Worm (Caenorhabditis elegans) whole organism, late embryonic: ENCODE results near the gene alh-8.

ENCODE experiments used
- elt-4 ChIP-seq: sonication (generic microtip); optimal IDR thresholded peaks from 2 replicates; lab custom pipeline; 2016; ENCODE audit warnings: missing genetic modification characterization, missing compliant biosample characterization
- fkh-10 ChIP-seq: fragments of 150-350 bp; optimal IDR thresholded peaks from 2 replicates; lab custom pipeline; 2014; ENCODE audit warnings: missing biosample characterization, missing genetic modification reagents, missing genetic modification characterization
- nhr-11 ChIP-seq: fragments of 150-350 bp; optimal IDR thresholded peaks from 2 replicates; lab custom pipeline; 2014; ENCODE audit warnings: missing biosample characterization, missing genetic modification characterization
- pha-4 ChIP-seq: fragments of 150-350 bp; optimal IDR thresholded peaks from 2 replicates; lab custom pipeline; 2018; ENCODE audit warnings: missing biosample characterization, missing genetic modification reagents, missing genetic modification characterization

- TF ChIP-seq fkh-10 (GFP tag; lab: Kevin White, UChicago) = no peak
- TF ChIP-seq nhr-11 (tag; lab: Kevin White, UChicago) = no peak
- no peak for TF ChIP-seq elt-4 (tag; lab: Kevin White, UChicago)
- TF ChIP-seq pha-4 (tag; lab: Kevin White, UChicago) = no peak
These were observed 40.2 kb upstream of the alh-8 start, which contains the start of gene kel-1 for ce11 chrII:11688643-11689042.
